Worm (Caenorhabditis elegans): Measurements from ENCODE around the gene dlst-1.

DNA sequence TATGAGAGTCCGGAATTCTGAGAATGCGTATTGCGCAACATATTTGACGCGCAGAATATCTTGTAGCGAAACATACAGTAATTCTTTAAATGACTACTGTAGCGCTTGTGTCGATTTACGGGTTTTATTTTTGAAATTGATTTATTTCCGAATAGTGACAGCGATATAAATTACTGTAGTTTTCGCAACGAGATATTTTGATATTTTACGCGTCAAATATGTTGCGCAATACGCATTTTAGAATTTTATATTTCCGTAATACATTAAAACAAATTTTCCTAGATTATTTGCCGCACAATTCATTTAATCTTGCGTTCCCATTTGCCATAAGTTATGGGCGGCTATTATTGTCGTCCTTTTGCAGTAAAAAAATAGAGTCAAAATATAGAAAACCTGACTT is 3.5 kb downstream of the dlst-1 start:
- TF ChIP-seq blmp-1 (tag; optimal IDR thresholded peaks at IDR 0.05): no peak
- TF ChIP-seq sptf-1 (tag; optimal IDR thresholded peaks at IDR 0.05): no peak
- no peak for TF ChIP-seq nhr-12 (tag; optimal IDR thresholded peaks at IDR 0.05)
- no peak for TF ChIP-seq snpc-4 (tag; optimal IDR thresholded peaks at IDR 0.05)
- no peak for TF ChIP-seq pha-4 (tag; optimal IDR thresholded peaks at IDR 0.05)
- TF ChIP-seq nhr-237 (tag; optimal IDR thresholded peaks at IDR 0.05): no peak
- no peak for TF ChIP-seq bed-3 (GFP tag; optimal IDR thresholded peaks at IDR 0.05)
- TF ChIP-seq lin-13 (tag; optimal IDR thresholded peaks at IDR 0.05): no peak
- no peak for TF ChIP-seq unc-62 (GFP tag; optimal IDR thresholded peaks at IDR 0.05)
- no peak for TF ChIP-seq elt-3 (tag; optimal IDR thresholded peaks at IDR 0.05)
- TF ChIP-seq ceh-39 (tag; optimal IDR thresholded peaks at IDR 0.05): no peak

Data from whole organism, mixed stage, embryonic.